Worm (Caenorhabditis elegans): ENCODE data around the gene lgc-21.

lgc-21 gene

DNA sequence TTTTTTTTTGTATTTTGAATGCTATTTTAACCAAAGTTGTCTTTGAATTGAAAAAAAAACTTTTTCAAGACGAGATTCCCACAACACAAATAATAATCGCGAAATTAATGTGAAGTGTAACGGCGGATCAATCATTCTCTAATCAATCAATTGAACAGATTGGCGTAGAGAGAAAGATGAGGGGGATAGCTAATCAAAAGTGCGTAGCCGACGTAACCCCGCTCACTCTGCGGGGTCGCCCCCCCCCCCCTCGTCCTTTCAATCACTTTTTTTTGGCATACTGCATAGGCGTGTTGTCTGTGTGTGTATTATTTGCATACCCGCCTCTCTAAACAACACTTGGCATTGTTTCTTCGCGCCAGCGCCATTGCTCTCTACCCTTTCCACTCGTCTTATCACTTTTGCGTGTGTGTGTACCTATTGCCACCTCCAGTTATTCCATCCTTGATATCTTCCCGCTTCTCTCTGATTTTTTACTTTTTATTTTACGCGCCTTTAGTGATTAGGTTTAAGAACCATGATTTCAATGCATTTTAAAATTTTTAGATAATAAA lies 43.3 kb downstream of the lgc-21 start:
- 0 out of 2 replicates have a peak, but pooled peaks have one; percentile 43 for TF ChIP-seq tab-1 (GFP tag; IDR thresholded peaks at IDR 0.05)
- no peak for TF ChIP-seq klf-2 (GFP tag; conservative IDR thresholded peaks at IDR 0.05)

DNA sequence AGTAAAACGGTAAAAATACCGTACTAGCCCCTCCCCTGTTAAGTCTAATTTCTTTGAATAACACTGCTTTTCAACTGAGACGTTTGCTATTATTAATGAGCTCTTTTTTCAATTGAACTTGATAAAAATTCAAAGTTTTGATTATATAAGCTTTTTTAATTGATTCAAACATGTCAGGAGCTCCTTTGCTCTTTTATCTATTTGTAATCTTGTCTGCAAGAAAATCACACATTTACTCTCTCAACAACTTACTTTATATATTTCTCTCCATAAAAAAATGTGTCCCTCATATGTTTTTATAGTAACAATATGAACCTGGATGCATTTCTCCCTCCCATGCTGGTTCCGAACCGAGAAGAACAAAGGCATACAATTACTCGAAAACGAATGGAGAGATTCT lies 47.5 kb downstream of the lgc-21 start, which contains the start of gene C04C11.1:
Gene C04C11.1, plus strand, starts transcription at position 301 of the 400 bp plus-strand sequence.
- TF ChIP-seq tab-1 (GFP tag; IDR thresholded peaks at IDR 0.05) = no peak
- TF ChIP-seq med-1 (GFP tag; optimal IDR thresholded peaks at IDR 0.05; ENCODE audit: insufficient read depth) = no peak
- no peak for TF ChIP-seq klf-2 (GFP tag; conservative IDR thresholded peaks at IDR 0.05)
- TF ChIP-seq T22C8.4 (GFP tag; IDR thresholded peaks at IDR 0.05) = no peak
- TF ChIP-seq cog-1 (tag; optimal IDR thresholded peaks at IDR 0.05) = no peak
- no peak for TF ChIP-seq ref-1 (GFP tag; conservative IDR thresholded peaks at IDR 0.05)
- TF ChIP-seq ztf-23 (GFP tag; IDR thresholded peaks at IDR 0.05) = no peak
- no peak for TF ChIP-seq flt-1 (GFP tag; IDR thresholded peaks at IDR 0.05)
- no peak for TF ChIP-seq ztf-29 (GFP tag; IDR thresholded peaks at IDR 0.05)

DNA sequence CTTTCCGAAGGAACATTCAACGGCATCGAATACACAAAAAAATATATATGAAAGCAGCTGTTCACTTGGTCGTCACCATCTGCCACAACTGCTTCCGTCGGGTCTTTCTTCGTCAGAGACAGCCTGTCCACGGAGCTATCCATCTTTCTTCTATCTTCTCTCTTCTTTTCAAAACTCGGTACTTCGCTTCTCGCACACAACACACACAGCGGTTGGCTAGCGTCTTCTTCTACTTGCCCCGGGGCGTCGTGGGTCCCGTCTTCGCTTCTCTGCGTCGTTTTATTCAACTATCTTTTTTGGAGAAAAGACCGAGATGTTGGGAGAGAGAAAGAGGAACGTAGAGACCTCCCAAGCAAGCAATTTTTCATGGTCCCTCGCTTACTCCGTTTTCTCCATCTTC lies 51.1 kb downstream of the lgc-21 start:
- no peak for TF ChIP-seq klf-2 (GFP tag; conservative IDR thresholded peaks at IDR 0.05)
- TF ChIP-seq T22C8.4 (GFP tag; IDR thresholded peaks at IDR 0.05) = no peak
- no peak for TF ChIP-seq med-1 (GFP tag; optimal IDR thresholded peaks at IDR 0.05; ENCODE audit: insufficient read depth)
- no peak for TF ChIP-seq cog-1 (tag; optimal IDR thresholded peaks at IDR 0.05)
- TF ChIP-seq flt-1 (GFP tag; IDR thresholded peaks at IDR 0.05) = peak; percentile 31; the same call in 1 of the 2 replicates
- TF ChIP-seq ref-1 (GFP tag; conservative IDR thresholded peaks at IDR 0.05) = no peak
- 0 out of 2 replicates have a peak, but pooled peaks have one; percentile 32 for TF ChIP-seq tab-1 (GFP tag; IDR thresholded peaks at IDR 0.05)
- TF ChIP-seq ztf-23 (GFP tag; IDR thresholded peaks at IDR 0.05) = no peak
- no peak for TF ChIP-seq ztf-29 (GFP tag; IDR thresholded peaks at IDR 0.05)

DNA sequence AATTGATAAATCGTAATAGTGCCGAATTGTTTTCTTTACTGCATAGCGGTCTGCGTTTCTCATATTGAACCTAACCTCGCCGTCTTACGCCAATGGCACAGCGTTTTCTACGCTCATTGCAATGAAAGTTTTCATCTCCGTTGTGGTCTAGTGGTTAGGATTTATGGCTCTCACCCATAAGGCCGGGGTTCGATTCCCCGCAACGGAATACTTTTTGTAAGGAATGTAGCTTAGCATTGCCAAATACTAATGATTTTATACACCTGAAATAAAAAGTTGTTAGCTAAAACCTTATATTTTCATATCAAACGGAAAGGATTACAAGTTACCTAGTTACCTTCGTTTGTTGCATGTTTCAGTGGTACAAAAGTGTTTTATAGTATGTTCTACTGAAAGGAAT lies 52.0 kb downstream of the lgc-21 start:
- TF ChIP-seq cog-1 (tag; optimal IDR thresholded peaks at IDR 0.05) = peak; percentile 86
- peak; percentile 91 for TF ChIP-seq ztf-23 (GFP tag; IDR thresholded peaks at IDR 0.05)
- TF ChIP-seq med-1 (GFP tag; optimal IDR thresholded peaks at IDR 0.05; ENCODE audit: insufficient read depth) = peak; percentile 2
- peak; percentile 83 for TF ChIP-seq T22C8.4 (GFP tag; IDR thresholded peaks at IDR 0.05)
- TF ChIP-seq klf-2 (GFP tag; conservative IDR thresholded peaks at IDR 0.05) = peak; percentile 82
- peak; percentile 87 for TF ChIP-seq tab-1 (GFP tag; IDR thresholded peaks at IDR 0.05)
- TF ChIP-seq ztf-29 (GFP tag; IDR thresholded peaks at IDR 0.05) = peak; percentile 75; the same call in 1 of the 2 replicates
- peak; percentile 81 for TF ChIP-seq ref-1 (GFP tag; conservative IDR thresholded peaks at IDR 0.05)
- TF ChIP-seq flt-1 (GFP tag; IDR thresholded peaks at IDR 0.05) = peak; percentile 91

DNA sequence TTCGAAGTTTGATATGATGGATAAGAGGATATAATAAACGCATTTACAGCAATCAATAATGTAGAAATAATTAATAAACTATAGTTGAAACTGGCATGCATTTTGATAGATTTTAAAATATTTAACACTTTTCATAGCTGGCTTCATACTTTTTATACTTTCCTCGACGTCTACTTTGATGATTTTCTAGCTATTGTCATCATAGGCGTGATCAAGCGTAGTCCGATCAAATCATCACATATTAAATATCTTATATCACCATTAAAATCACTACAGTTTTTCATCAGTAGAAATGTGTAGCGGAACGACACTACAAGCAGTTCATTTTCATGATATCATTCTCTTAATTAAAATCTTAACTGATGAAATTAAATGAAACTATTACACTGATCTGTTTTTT lies 52.4 kb downstream of the lgc-21 start, which contains the start of gene C04C11.25:
Gene C04C11.25, minus strand, starts transcription at position 101 of the 400 bp plus-strand sequence.
- TF ChIP-seq T22C8.4 (GFP tag; IDR thresholded peaks at IDR 0.05) = no peak
